Worm (Caenorhabditis elegans) whole organism, midembryonic: ENCODE results near the gene F40F8.4.

ENCODE experiments used
- T22C8.4 ChIP-seq: fragments of 200-800 bp; sonication (Bioruptor generic); IDR thresholded peaks from 2 replicates; pipeline ENCODE4 v1.3.6; 2022; ENCODE audit warnings: missing genetic modification characterization, missing compliant biosample characterization
- cog-1 ChIP-seq: sonication (generic microtip); optimal IDR thresholded peaks from 2 replicates; lab custom pipeline; 2016; ENCODE audit warnings: missing genetic modification characterization, missing compliant biosample characterization
- flt-1 ChIP-seq: fragments of 200-800 bp; sonication (Bioruptor generic); IDR thresholded peaks from 2 replicates; pipeline ENCODE4 v1.3.6; 2022; ENCODE audit warnings: missing genetic modification characterization, missing compliant biosample characterization
- klf-2 ChIP-seq: fragments of 200-800 bp; sonication (Bioruptor generic); conservative IDR thresholded peaks from 2 replicates; pipeline ENCODE4 v1.3.6; 2022; ENCODE audit warnings: missing genetic modification reagents, missing genetic modification characterization, missing compliant biosample characterization
- med-1 ChIP-seq: sonication (generic microtip); optimal IDR thresholded peaks from 2 replicates; lab custom pipeline; 2017; ENCODE audit warnings: missing genetic modification characterization, mild to moderate bottlenecking, missing compliant biosample characterization, antibody characterized with exemption, missing genetic modification reagents; ENCODE audit not compliant: insufficient read depth
- ref-1 ChIP-seq: fragments of 200-800 bp; sonication (Bioruptor generic); conservative IDR thresholded peaks from 2 replicates; pipeline ENCODE4 v1.3.6; 2022; ENCODE audit warnings: missing genetic modification reagents, missing genetic modification characterization, missing compliant biosample characterization
- tab-1 ChIP-seq: fragments of 200-800 bp; sonication (Bioruptor generic); IDR thresholded peaks from 2 replicates; pipeline ENCODE4 v1.3.6; 2022; ENCODE audit warnings: missing genetic modification characterization, missing compliant biosample characterization
- ztf-23 ChIP-seq: fragments of 200-800 bp; sonication (Bioruptor generic); IDR thresholded peaks from 2 replicates; pipeline ENCODE4 v1.3.6; 2022; ENCODE audit warnings: missing genetic modification reagents, missing genetic modification characterization, missing compliant biosample characterization
- ztf-29 ChIP-seq: fragments of 200-800 bp; sonication (Bioruptor generic); IDR thresholded peaks from 2 replicates; pipeline ENCODE4 v1.3.6; 2022; ENCODE audit warnings: missing genetic modification reagents, missing genetic modification characterization, missing compliant biosample characterization

Gene F40F8.4

ce11 chrII:11140140-11140539, at the start of gene F40F8.4:
F40F8.4 (minus strand) TSS chrII:11140240.
- TF ChIP-seq tab-1 (GFP tag; lab: Robert Waterston, UW): no peak
- no peak for TF ChIP-seq ztf-29 (GFP tag; lab: Robert Waterston, UW)
- no peak for TF ChIP-seq klf-2 (GFP tag; lab: Robert Waterston, UW)
- TF ChIP-seq cog-1 (tag; lab: Kevin White, UChicago): no peak
- TF ChIP-seq flt-1 (GFP tag; lab: Robert Waterston, UW): no peak
- TF ChIP-seq T22C8.4: no peak
- TF ChIP-seq med-1 (GFP tag; lab: Kevin White, UChicago): no peak
- no peak for TF ChIP-seq ztf-23 (GFP tag; lab: Robert Waterston, UW)
- TF ChIP-seq ref-1 (GFP tag; lab: Robert Waterston, UW): no peak

DNA sequence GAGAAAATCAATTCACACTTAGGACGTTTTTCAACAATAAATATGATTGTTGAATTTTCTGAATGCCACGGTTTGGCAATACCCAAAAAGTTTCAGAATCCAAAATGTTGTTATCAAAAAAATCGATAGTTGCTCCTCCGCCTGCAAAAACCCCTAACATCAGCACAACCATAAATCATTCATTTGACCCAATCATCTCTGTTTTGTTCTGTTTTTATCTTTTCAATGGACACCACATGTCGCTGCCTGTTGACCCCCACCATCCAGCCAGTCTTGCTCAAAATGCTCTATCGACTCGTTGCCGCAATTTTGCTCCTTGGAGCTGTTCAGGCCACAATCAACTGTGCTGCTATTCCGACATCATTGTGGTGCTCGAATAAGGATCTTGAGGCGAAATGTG, 48.0 kb upstream of the F40F8.4 start, which contains the start of gene F37H8.5:
TSS of gene F37H8.5 (plus strand) at position 181 of the 400 bp plus-strand sequence.
- TF ChIP-seq klf-2 (GFP tag; lab: Robert Waterston, UW): no peak

ce11 chrII:11185728-11186127, 45.7 kb upstream of the F40F8.4 start, which contains the start of gene sfxn-1.2:
sfxn-1.2 (plus strand) TSS chrII:11186028.
- TF ChIP-seq tab-1 (GFP tag; lab: Robert Waterston, UW) (no peak), med-1 (GFP tag; lab: Kevin White, UChicago) (no peak), ztf-23 (GFP tag; lab: Robert Waterston, UW) (no peak), cog-1 (tag; lab: Kevin White, UChicago) (no peak), ztf-29 (GFP tag; lab: Robert Waterston, UW) (no peak), klf-2 (GFP tag; lab: Robert Waterston, UW) (no peak), T22C8.4 (no peak), ref-1 (GFP tag; lab: Robert Waterston, UW) (no peak), flt-1 (GFP tag; lab: Robert Waterston, UW) (no peak)

DNA sequence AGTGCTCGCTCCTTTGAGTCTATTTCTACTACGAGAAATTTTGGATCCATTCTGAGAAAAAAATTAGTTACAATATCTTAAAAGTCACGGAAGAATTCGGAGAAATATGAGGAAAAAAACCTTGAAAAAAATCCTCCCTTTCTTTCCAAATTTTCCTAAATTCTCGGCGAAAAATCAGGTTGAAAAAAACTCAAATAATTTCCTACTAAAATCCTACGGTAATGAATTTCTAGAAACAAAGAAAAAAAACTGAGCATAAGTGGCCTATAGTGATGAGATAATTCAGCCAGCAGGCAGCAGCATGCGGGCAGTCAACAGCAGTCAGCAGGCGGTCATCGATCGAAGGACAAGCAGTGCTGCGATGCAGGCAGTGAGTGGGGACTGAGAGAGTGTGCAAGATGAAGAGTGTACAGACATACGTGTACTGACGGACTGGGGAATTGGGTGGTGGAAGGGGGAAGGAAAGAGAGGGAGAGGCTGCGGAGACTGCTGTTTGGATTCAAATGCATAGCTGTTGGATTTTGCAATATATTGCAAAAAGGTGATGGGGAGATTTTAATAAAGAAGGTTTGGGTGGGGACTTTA, 44.8 kb upstream of the F40F8.4 start, which contains the start of gene lir-3:
TSS of gene lir-3 (minus strand) at position 51 of the 585 bp plus-strand sequence.
- TF ChIP-seq ztf-29 (GFP tag; lab: Robert Waterston, UW) (no peak), ztf-23 (GFP tag; lab: Robert Waterston, UW) (no peak), klf-2 (GFP tag; lab: Robert Waterston, UW) (0 out of 2 replicates have a peak, but pooled peaks have one; percentile 24), T22C8.4 (peak; percentile 51; the same call in 1 of the 2 replicates), ref-1 (GFP tag; lab: Robert Waterston, UW) (no peak)

- no peak for TF ChIP-seq klf-2 (GFP tag; lab: Robert Waterston, UW)
- TF ChIP-seq med-1 (GFP tag; lab: Kevin White, UChicago): no peak
- TF ChIP-seq ztf-29 (GFP tag; lab: Robert Waterston, UW): no peak
- no peak for TF ChIP-seq T22C8.4
- TF ChIP-seq flt-1 (GFP tag; lab: Robert Waterston, UW): no peak
- TF ChIP-seq ref-1 (GFP tag; lab: Robert Waterston, UW): no peak
- TF ChIP-seq cog-1 (tag; lab: Kevin White, UChicago): no peak
- no peak for TF ChIP-seq tab-1 (GFP tag; lab: Robert Waterston, UW)
- no peak for TF ChIP-seq ztf-23 (GFP tag; lab: Robert Waterston, UW)
Measured at ce11 chrII:11181250-11181704, 41.2 kb upstream of the F40F8.4 start, which contains the start of gene bigr-1. bigr-1 (plus strand) TSS chrII:11181654.

DNA sequence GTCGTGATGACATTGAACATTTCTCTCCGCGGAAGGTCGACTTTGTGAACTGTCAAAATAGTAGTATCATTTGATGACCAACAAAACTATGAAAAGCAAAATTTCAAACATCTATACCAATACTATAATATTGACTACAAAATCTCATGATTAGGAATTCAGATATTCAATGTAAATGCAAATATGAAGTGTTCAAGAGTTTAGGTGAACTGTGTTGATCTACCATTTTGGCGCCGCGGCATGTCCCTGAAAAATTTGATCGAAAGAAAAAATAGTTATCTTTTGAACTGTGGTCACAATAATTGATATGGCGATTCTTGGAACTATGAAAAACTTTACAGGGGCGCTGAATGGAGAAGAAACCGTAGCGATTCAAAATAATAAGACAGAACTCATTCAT, 38.7 kb upstream of the F40F8.4 start:
- TF ChIP-seq tab-1 (GFP tag; lab: Robert Waterston, UW) (no peak), cog-1 (tag; lab: Kevin White, UChicago) (no peak), ztf-23 (GFP tag; lab: Robert Waterston, UW) (no peak), klf-2 (GFP tag; lab: Robert Waterston, UW) (no peak), ref-1 (GFP tag; lab: Robert Waterston, UW) (no peak), med-1 (GFP tag; lab: Kevin White, UChicago) (no peak), flt-1 (GFP tag; lab: Robert Waterston, UW) (no peak), T22C8.4 (no peak), ztf-29 (GFP tag; lab: Robert Waterston, UW) (no peak)

DNA sequence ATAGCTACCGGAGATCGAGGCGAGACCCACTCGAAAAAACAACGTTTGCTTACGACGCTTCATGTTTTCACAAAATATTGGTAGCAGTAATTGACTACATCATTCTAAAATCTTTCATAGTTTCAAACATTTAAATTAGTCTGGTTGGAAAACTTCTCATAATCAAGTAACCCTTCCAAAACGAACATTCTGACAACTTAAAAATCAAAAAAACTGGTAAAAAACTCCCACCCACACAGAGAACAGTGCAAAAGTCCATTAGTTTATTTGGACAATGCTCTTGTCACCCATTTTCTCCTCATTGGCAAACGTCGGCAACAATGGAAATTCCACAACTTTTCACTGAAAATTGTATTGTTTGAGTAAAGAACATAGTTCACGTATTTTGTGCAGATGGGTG, 37.3 kb upstream of the F40F8.4 start, which contains the start of gene F37H8.6:
TSS of gene F37H8.6 (minus strand) at position 101 of the 400 bp plus-strand sequence.
- TF ChIP-seq tab-1 (GFP tag; lab: Robert Waterston, UW): no peak
- no peak for TF ChIP-seq klf-2 (GFP tag; lab: Robert Waterston, UW)
- no peak for TF ChIP-seq ztf-23 (GFP tag; lab: Robert Waterston, UW)
- no peak for TF ChIP-seq med-1 (GFP tag; lab: Kevin White, UChicago)
- no peak for TF ChIP-seq flt-1 (GFP tag; lab: Robert Waterston, UW)
- no peak for TF ChIP-seq ref-1 (GFP tag; lab: Robert Waterston, UW)
- no peak for TF ChIP-seq ztf-29 (GFP tag; lab: Robert Waterston, UW)
- no peak for TF ChIP-seq T22C8.4
- no peak for TF ChIP-seq cog-1 (tag; lab: Kevin White, UChicago)

DNA sequence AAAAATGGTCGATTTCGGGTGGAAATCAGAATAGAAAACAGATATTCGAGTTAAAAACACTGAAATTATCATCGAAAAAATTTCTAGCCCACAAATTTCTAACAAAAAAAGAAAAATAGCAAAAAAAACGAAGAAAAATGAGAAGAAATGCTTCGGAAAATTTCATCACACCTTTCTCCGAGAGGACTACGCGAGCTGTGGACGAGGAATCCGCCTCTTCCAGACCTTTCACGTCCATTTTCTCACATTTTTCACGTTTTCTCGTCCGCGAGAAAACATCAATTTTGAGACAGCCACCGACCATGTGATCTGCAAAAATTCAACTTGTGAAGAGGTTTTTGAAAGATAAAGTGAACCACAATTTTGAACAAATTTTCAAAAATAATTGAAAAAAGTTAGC, 36.4 kb upstream of the F40F8.4 start:
- no peak for TF ChIP-seq cog-1 (tag; lab: Kevin White, UChicago)
- no peak for TF ChIP-seq ref-1 (GFP tag; lab: Robert Waterston, UW)
- no peak for TF ChIP-seq med-1 (GFP tag; lab: Kevin White, UChicago)
- TF ChIP-seq klf-2 (GFP tag; lab: Robert Waterston, UW): no peak
- no peak for TF ChIP-seq tab-1 (GFP tag; lab: Robert Waterston, UW)
- no peak for TF ChIP-seq ztf-23 (GFP tag; lab: Robert Waterston, UW)
- TF ChIP-seq flt-1 (GFP tag; lab: Robert Waterston, UW): no peak
- TF ChIP-seq ztf-29 (GFP tag; lab: Robert Waterston, UW): no peak
- no peak for TF ChIP-seq T22C8.4

DNA sequence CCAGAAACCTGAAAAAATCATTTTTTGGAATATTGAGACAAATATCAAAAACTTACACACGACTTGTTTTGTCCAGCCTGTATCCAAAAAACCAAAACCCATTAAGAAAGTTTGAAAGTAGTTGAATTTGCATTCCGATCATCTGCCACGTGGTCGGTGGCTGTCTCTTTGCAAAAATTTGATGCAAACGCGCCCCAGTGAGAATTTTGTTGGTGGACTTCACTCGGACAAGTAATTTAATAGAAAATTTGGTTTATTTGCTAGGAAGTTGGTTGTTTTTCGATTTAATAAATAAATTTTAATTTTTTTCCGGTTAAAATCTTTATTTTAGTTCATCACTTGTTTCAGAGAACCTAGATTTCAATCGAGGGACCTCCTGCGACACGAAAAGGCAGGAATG, 35.3 kb upstream of the F40F8.4 start:
- TF ChIP-seq cog-1 (tag; lab: Kevin White, UChicago) (no peak), ztf-23 (GFP tag; lab: Robert Waterston, UW) (no peak), T22C8.4 (no peak), ztf-29 (GFP tag; lab: Robert Waterston, UW) (no peak), ref-1 (GFP tag; lab: Robert Waterston, UW) (no peak), med-1 (GFP tag; lab: Kevin White, UChicago) (no peak), tab-1 (GFP tag; lab: Robert Waterston, UW) (no peak), flt-1 (GFP tag; lab: Robert Waterston, UW) (no peak), klf-2 (GFP tag; lab: Robert Waterston, UW) (no peak)
